Fruit fly (Drosophila melanogaster) whole organism, embryonic: Measurements from ENCODE around the gene Syx5.

Experiments
- CG10147 ChIP-seq: fragments of 200-800 bp; sonication (Bioruptor generic); optimal IDR thresholded peaks from 2 replicates; lab custom pipeline; 2019; ENCODE audit warnings: missing biosample characterization, mild to moderate bottlenecking, missing genetic modification characterization, moderate library complexity
- CG10267 ChIP-seq: fragments of 200-800 bp; sonication (Bioruptor generic); optimal IDR thresholded peaks from 2 replicates; lab custom pipeline; 2018; ENCODE audit warnings: missing biosample characterization, mild to moderate bottlenecking, missing genetic modification characterization, moderate library complexity
- CG10959 ChIP-seq: fragments of 200-800 bp; sonication (Bioruptor generic); IDR thresholded peaks from 2 replicates; pipeline ENCODE4 v1.3.6; 2022; ENCODE audit warnings: missing biosample characterization, missing genetic modification characterization
- CG13287 ChIP-seq: fragments of 200-800 bp; sonication (Bioruptor generic); IDR thresholded peaks from 2 replicates; pipeline ENCODE4 v1.3.6; 2022; ENCODE audit warnings: missing biosample characterization, missing genetic modification characterization; ENCODE audit not compliant: partially characterized antibody
- CG13894 ChIP-seq: fragments of 200-800 bp; sonication (Bioruptor generic); optimal IDR thresholded peaks from 3 replicates; lab custom pipeline; 2018; ENCODE audit warnings: missing biosample characterization, mild to moderate bottlenecking, missing genetic modification characterization, moderate library complexity
- CG14441 ChIP-seq: fragments of 200-800 bp; sonication (Bioruptor generic); IDR thresholded peaks from 2 replicates; pipeline ENCODE4 v1.3.6; 2022; ENCODE audit warnings: missing biosample characterization, missing genetic modification characterization
- CG17361 ChIP-seq: fragments of 200-800 bp; sonication (Bioruptor generic); IDR thresholded peaks from 3 replicates; pipeline ENCODE4 v1.3.6; 2022; ENCODE audit warnings: missing biosample characterization, missing genetic modification characterization
- CG17568 ChIP-seq: fragments of 200-800 bp; sonication (Bioruptor generic); optimal IDR thresholded peaks from 2 replicates; lab custom pipeline; 2018; ENCODE audit warnings: missing biosample characterization, mild to moderate bottlenecking, missing genetic modification characterization, moderate library complexity
- CG18011 ChIP-seq: fragments of 200-800 bp; sonication (Bioruptor generic); optimal IDR thresholded peaks from 2 replicates; lab custom pipeline; 2017; ENCODE audit warnings: missing biosample characterization, missing genetic modification characterization, mild to moderate bottlenecking, moderate library complexity, missing genotype
- CG18262 ChIP-seq: fragments of 200-800 bp; optimal IDR thresholded peaks from 3 replicates; lab custom pipeline; 2019; ENCODE audit warnings: missing biosample characterization, mild to moderate bottlenecking, missing genetic modification characterization, moderate library complexity
- CG2116 ChIP-seq: fragments of 200-800 bp; sonication (Bioruptor generic); optimal IDR thresholded peaks from 3 replicates; lab custom pipeline; 2018; ENCODE audit warnings: missing biosample characterization, mild to moderate bottlenecking, missing genetic modification characterization
- CG2875 ChIP-seq: fragments of 200-800 bp; sonication (Bioruptor generic); optimal IDR thresholded peaks from 2 replicates; lab custom pipeline; 2017; ENCODE audit warnings: missing biosample characterization, mild to moderate bottlenecking, missing genetic modification characterization, missing genetic modification reagents
- CG31441 ChIP-seq: fragments of 200-800 bp; sonication (Bioruptor generic); IDR thresholded peaks from 2 replicates; pipeline ENCODE4 v1.3.6; 2022; ENCODE audit warnings: missing biosample characterization, missing genetic modification characterization
- CG3407 ChIP-seq: fragments of 200-800 bp; sonication (Bioruptor generic); optimal IDR thresholded peaks from 2 replicates; lab custom pipeline; 2018; ENCODE audit warnings: missing biosample characterization, mild to moderate bottlenecking, missing genetic modification characterization
- CG3847 ChIP-seq: fragments of 200-800 bp; sonication (Bioruptor generic); IDR thresholded peaks from 2 replicates; pipeline ENCODE4 v1.3.6; 2022; ENCODE audit warnings: missing biosample characterization, missing genetic modification characterization
- CG42726 ChIP-seq: fragments of 200-800 bp; sonication (Bioruptor generic); IDR thresholded peaks from 2 replicates; pipeline ENCODE4 v1.3.6; 2022; ENCODE audit warnings: missing biosample characterization, missing genetic modification characterization; ENCODE audit not compliant: partially characterized antibody
- CG4730 ChIP-seq: fragments of 200-800 bp; sonication (Bioruptor generic); IDR thresholded peaks from 2 replicates; pipeline ENCODE4 v1.3.6; 2022; ENCODE audit warnings: missing biosample characterization, missing genetic modification characterization
- CG5953 ChIP-seq: fragments of 200-800 bp; sonication (Bioruptor generic); IDR thresholded peaks from 2 replicates; pipeline ENCODE4 v1.3.6; 2022; ENCODE audit warnings: missing biosample characterization, missing genetic modification characterization
- CG6854 ChIP-seq: fragments of 200-800 bp; sonication (Bioruptor generic); optimal IDR thresholded peaks from 3 replicates; lab custom pipeline; 2017; ENCODE audit warnings: missing biosample characterization, mild to moderate bottlenecking, missing genetic modification characterization
- CG7372 ChIP-seq: fragments of 200-800 bp; sonication (Bioruptor generic); IDR thresholded peaks from 2 replicates; pipeline ENCODE4 v1.3.6; 2022; ENCODE audit warnings: missing biosample characterization, missing genetic modification characterization
- CG9727 ChIP-seq: fragments of 200-800 bp; sonication (Bioruptor generic); optimal IDR thresholded peaks from 3 replicates; lab custom pipeline; 2017; ENCODE audit warnings: missing biosample characterization, mild to moderate bottlenecking, missing genetic modification characterization
- CG9932 ChIP-seq: fragments of 200-800 bp; sonication (Bioruptor generic); IDR thresholded peaks from 2 replicates; pipeline ENCODE4 v1.3.6; 2022; ENCODE audit warnings: missing biosample characterization, missing genetic modification characterization
- CHES-1-like ChIP-seq: fragments of 200-800 bp; sonication (Bioruptor generic); optimal IDR thresholded peaks from 2 replicates; lab custom pipeline; 2016; ENCODE audit warnings: missing biosample characterization, missing genetic modification characterization
- GATAe ChIP-seq: fragments of 200-800 bp; sonication (Bioruptor generic); conservative IDR thresholded peaks from 2 replicates; pipeline ENCODE4 v1.3.6; 2022; ENCODE audit warnings: missing biosample characterization, missing genetic modification characterization
- HLH3B ChIP-seq: fragments of 200-800 bp; sonication (Bioruptor generic); IDR thresholded peaks from 2 replicates; pipeline ENCODE4 v1.3.6; 2022; ENCODE audit warnings: missing biosample characterization, missing genetic modification characterization
- Hr3 ChIP-seq: fragments of 200-800 bp; sonication (Bioruptor generic); optimal IDR thresholded peaks from 3 replicates; lab custom pipeline; 2016; ENCODE audit warnings: missing biosample characterization, missing genetic modification characterization
- Hr39 ChIP-seq: fragments of >200 bp; optimal IDR thresholded peaks from 2 replicates; lab custom pipeline; 2017
- Lhr ChIP-seq: fragments of 200-800 bp; sonication (Bioruptor generic); optimal IDR thresholded peaks from 3 replicates; lab custom pipeline; 2017; ENCODE audit warnings: mild to moderate bottlenecking, missing biosample characterization, missing genetic modification reagents, missing genetic modification characterization
- Mes4 ChIP-seq: fragments of 200-800 bp; sonication (Bioruptor generic); optimal IDR thresholded peaks from 2 replicates; lab custom pipeline; 2016; ENCODE audit warnings: missing biosample characterization, missing genetic modification characterization
- Mrtf ChIP-seq: fragments of 200-800 bp; sonication (Bioruptor generic); IDR thresholded peaks from 3 replicates; pipeline ENCODE4 v1.3.6; 2022; ENCODE audit warnings: missing biosample characterization, missing genetic modification characterization
- NC2β ChIP-seq: fragments of 200-800 bp; sonication (Bioruptor generic); optimal IDR thresholded peaks from 2 replicates; lab custom pipeline; 2016; ENCODE audit warnings: missing biosample characterization, missing genetic modification characterization
- Sin3A ChIP-seq: fragments of >200 bp; optimal IDR thresholded peaks from 2 replicates; lab custom pipeline; 2018
- btn ChIP-seq: fragments of 200-800 bp; sonication (Bioruptor generic); optimal IDR thresholded peaks from 2 replicates; lab custom pipeline; 2016; ENCODE audit warnings: missing biosample characterization, missing genetic modification characterization
- caup ChIP-seq: fragments of 200-800 bp; sonication (Bioruptor generic); optimal IDR thresholded peaks from 3 replicates; lab custom pipeline; 2017; ENCODE audit warnings: missing biosample characterization, mild to moderate bottlenecking, missing genetic modification characterization, moderate library complexity; ENCODE audit not compliant: severe bottlenecking
- chm ChIP-seq: fragments of 200-800 bp; sonication (Bioruptor generic); IDR thresholded peaks from 2 replicates; pipeline ENCODE4 v1.3.6; 2022; ENCODE audit warnings: missing biosample characterization, missing genetic modification characterization
- dpn ChIP-seq, 2 experiments: fragments of 200-800 bp; sonication (Bioruptor generic); optimal IDR thresholded peaks; 3 replicates each; lab custom pipeline; 2016; ENCODE audit warnings: missing biosample characterization in 2 of 2, missing genetic modification characterization in 2 of 2
- fd64A ChIP-seq: fragments of 200-800 bp; sonication (Bioruptor generic); optimal IDR thresholded peaks from 3 replicates; lab custom pipeline; 2018; ENCODE audit warnings: missing biosample characterization, mild to moderate bottlenecking, missing genetic modification characterization
- gcm ChIP-seq: fragments of 200-800 bp; sonication (Bioruptor generic); optimal IDR thresholded peaks from 2 replicates; lab custom pipeline; 2019; ENCODE audit warnings: missing biosample characterization, mild to moderate bottlenecking, missing genetic modification characterization, moderate library complexity
- h ChIP-seq: fragments of >200 bp; optimal IDR thresholded peaks from 2 replicates; lab custom pipeline; 2017
- inv ChIP-seq: fragments of 200-800 bp; sonication (Bioruptor generic); IDR thresholded peaks from 2 replicates; pipeline ENCODE4 v1.3.6; 2022; ENCODE audit warnings: missing biosample characterization, missing genetic modification characterization; ENCODE audit not compliant: partially characterized antibody
- lilli ChIP-seq: fragments of 200-800 bp; sonication (Bioruptor generic); optimal IDR thresholded peaks from 3 replicates; lab custom pipeline; 2016; ENCODE audit warnings: missing biosample characterization, missing genetic modification characterization
- nerfin-2 ChIP-seq: fragments of 200-800 bp; sonication (Bioruptor generic); IDR thresholded peaks from 2 replicates; pipeline ENCODE4 v1.3.6; 2022; ENCODE audit warnings: missing biosample characterization, missing genetic modification characterization; ENCODE audit not compliant: partially characterized antibody
- otp ChIP-seq: fragments of 200-800 bp; sonication (Bioruptor generic); IDR thresholded peaks from 3 replicates; pipeline ENCODE4, ENCODE4 v1.3.6; 2022; ENCODE audit warnings: missing biosample characterization, missing genetic modification characterization
- repo ChIP-seq: fragments of 200-800 bp; sonication (Bioruptor generic); optimal IDR thresholded peaks from 2 replicates; lab custom pipeline; 2016; ENCODE audit warnings: missing biosample characterization, missing genetic modification characterization
- ro ChIP-seq: fragments of 200-800 bp; sonication (Bioruptor generic); IDR thresholded peaks from 2 replicates; pipeline ENCODE4 v1.3.6; 2022; ENCODE audit warnings: missing biosample characterization, missing genetic modification characterization
- sc ChIP-seq, 3 experiments: fragments of >200 bp in 2 of 3; fragments of 200-800 bp in 1 of 3; sonication (Bioruptor generic) in 1 of 3; optimal IDR thresholded peaks; 2 replicates in 2 of 3; 3 replicates in 1 of 3; lab custom pipeline; 2017; ENCODE audit warnings: mild to moderate bottlenecking in 1 of 3, missing biosample characterization in 1 of 3, missing genetic modification characterization in 1 of 3, missing genetic modification reagents in 1 of 3
- so ChIP-seq: fragments of 200-800 bp; sonication (Bioruptor generic); IDR thresholded peaks from 3 replicates; pipeline ENCODE4 v1.3.6; 2022; ENCODE audit warnings: missing biosample characterization, missing genetic modification characterization
- tgo ChIP-seq: fragments of 200-800 bp; sonication (Bioruptor generic); IDR thresholded peaks from 3 replicates; pipeline ENCODE4 v1.3.6; 2022; ENCODE audit warnings: missing biosample characterization, missing genetic modification characterization
- tna ChIP-seq: fragments of 200-800 bp; sonication (Bioruptor generic); IDR thresholded peaks from 2 replicates; pipeline ENCODE4 v1.3.6; 2022; ENCODE audit warnings: missing biosample characterization, missing genetic modification characterization; ENCODE audit not compliant: partially characterized antibody
- yki ChIP-seq: fragments of >200 bp; optimal IDR thresholded peaks from 3 replicates; lab custom pipeline; 2018
- zfh1 ChIP-seq: fragments of 200-800 bp; sonication (Bioruptor generic); IDR thresholded peaks from 3 replicates; pipeline ENCODE4 v1.3.6; 2022; ENCODE audit warnings: missing biosample characterization, missing genetic modification characterization
- zfh2 ChIP-seq: fragments of 200-800 bp; sonication (Bioruptor generic); optimal IDR thresholded peaks from 2 replicates; lab custom pipeline; 2016; ENCODE audit warnings: missing biosample characterization, missing genetic modification characterization

Syx5 gene

dm6 chr2L:16272730-16273129 is 34.4 kb upstream of the Syx5 start (continued):
- TF ChIP-seq CG42726 (GFP tag; lab: Robert Waterston, UW) (no peak), CG13287 (GFP tag; lab: Robert Waterston, UW) (no peak), repo (GFP tag; lab: Kevin White, UChicago) (no peak), Hr3 (GFP tag; lab: Kevin White, UChicago) (no peak), CG2116 (GFP tag; lab: Kevin White, UChicago) (no peak), nerfin-2 (GFP tag; lab: Robert Waterston, UW) (no peak), h (no peak), zfh2 (GFP tag; lab: Kevin White, UChicago) (no peak), CG3847 (GFP tag; lab: Robert Waterston, UW) (no peak), CG9932 (GFP tag; lab: Robert Waterston, UW) (no peak), ro (GFP tag; lab: Robert Waterston, UW) (no peak), yki (lab: Kevin White, UChicago) (no peak), CG17361 (GFP tag; lab: Robert Waterston, UW) (no peak), CG4730 (GFP tag; lab: Robert Waterston, UW) (no peak), lilli (GFP tag; lab: Kevin White, UChicago) (no peak), CG9727 (peak; percentile 26), GATAe (GFP tag; lab: Robert Waterston, UW) (no peak), CG14441 (GFP tag; lab: Robert Waterston, UW) (no peak), tna (GFP tag; lab: Robert Waterston, UW) (no peak), caup (GFP tag; lab: Kevin White, UChicago) (peak; percentile 46), btn (GFP tag; lab: Kevin White, UChicago) (no peak), gcm (no peak), CG18262 (tag; lab: Kevin White, UChicago) (peak; percentile 16), otp (GFP tag; lab: Robert Waterston, UW) (peak; percentile 31; the same call in 2 of the 3 replicates), CHES-1-like (GFP tag; lab: Kevin White, UChicago) (no peak), CG18011 (GFP tag; lab: Kevin White, UChicago) (no peak), CG10959 (GFP tag; lab: Robert Waterston, UW) (no peak), HLH3B (peak; percentile 11; the same call in 1 of the 2 replicates), CG10267 (tag; lab: Kevin White, UChicago) (no peak), Lhr (GFP tag; lab: Kevin White, UChicago) (no peak), sc (optimal IDR thresholded peaks at IDR 0.05; lab: Kevin White, UChicago) (no peak), sc (GFP tag; optimal IDR thresholded peaks at IDR 0.05; lab: Kevin White, UChicago) (no peak), CG3407 (peak; percentile 56), inv (GFP tag; lab: Robert Waterston, UW) (no peak), CG5953 (GFP tag; lab: Robert Waterston, UW) (no peak), CG7372 (no peak), Sin3A (lab: Kevin White, UChicago) (no peak), NC2β (GFP tag; lab: Kevin White, UChicago) (no peak), zfh1 (GFP tag; lab: Robert Waterston, UW) (no peak), CG17568 (GFP tag; lab: Kevin White, UChicago) (peak; percentile 49), fd64A (GFP tag; lab: Kevin White, UChicago) (peak; percentile 62), Hr39 (no peak), CG6854 (GFP tag; lab: Kevin White, UChicago) (no peak), dpn (GFP tag; optimal IDR thresholded peaks at IDR 0.05; lab: Kevin White, UChicago) (no peak), Mes4 (GFP tag; lab: Kevin White, UChicago) (no peak), so (peak; percentile 54; the same call in 2 of the 3 replicates), CG2875 (GFP tag; lab: Kevin White, UChicago) (peak; percentile 44), CG10147 (GFP tag; lab: Kevin White, UChicago) (no peak), tgo (GFP tag; lab: Robert Waterston, UW) (no peak), Mrtf (GFP tag; lab: Robert Waterston, UW) (no peak), chm (GFP tag; lab: Robert Waterston, UW) (peak; percentile 39; the same call in 1 of the 2 replicates), CG13894 (no peak), CG31441 (GFP tag; lab: Robert Waterston, UW) (no peak)
